Fruit fly (Drosophila melanogaster): ENCODE measurements around the gene CG32982.

CG32982 gene

DNA sequence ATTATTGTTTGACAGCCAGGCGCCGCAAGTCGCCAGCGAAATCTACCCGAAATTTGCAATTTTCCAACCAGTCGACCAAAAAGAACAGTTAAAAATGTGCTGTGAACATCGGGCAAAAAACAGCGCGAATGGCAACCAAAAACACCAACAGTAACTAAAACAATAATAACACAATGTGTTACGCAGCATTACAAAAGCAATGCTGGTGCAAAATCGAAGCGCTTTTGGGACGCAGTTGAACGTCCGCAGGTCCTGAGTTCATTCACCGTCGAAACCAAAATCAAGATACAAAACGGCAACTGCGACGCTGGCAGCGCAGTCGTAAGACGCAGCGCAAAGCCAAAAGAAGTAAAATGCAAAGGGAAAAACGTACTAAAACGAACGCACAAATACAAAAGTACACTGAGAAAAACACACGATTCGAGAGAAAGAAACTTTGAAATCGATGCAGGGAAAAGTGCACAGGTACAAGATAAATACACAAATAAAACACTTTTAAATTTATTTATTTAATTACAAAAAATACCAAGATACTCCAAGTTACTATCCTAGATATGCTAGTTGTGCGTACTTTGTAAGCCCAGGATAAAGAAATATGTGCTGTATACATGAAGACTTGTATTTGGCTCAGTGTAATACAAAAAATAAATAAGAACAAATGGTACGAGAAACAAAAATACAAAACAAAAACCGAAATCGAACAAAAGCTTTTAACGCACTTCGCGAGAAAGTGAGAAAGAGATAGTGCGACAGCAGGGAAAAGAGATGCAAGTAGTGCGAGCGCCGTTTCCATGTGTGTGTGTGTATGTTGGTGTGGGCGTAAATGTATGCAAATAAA is 85.5 kb downstream of the CG32982 start (continued):
- TF ChIP-seq CG12659 (GFP tag; optimal IDR thresholded peaks at IDR 0.05) = peak; percentile 53
- peak; percentile 37 for TF ChIP-seq scrt (GFP tag; optimal IDR thresholded peaks at IDR 0.05)
- TF ChIP-seq CG34376 (GFP tag; optimal IDR thresholded peaks at IDR 0.05) = no peak
- TF ChIP-seq Nf-YB (GFP tag; optimal IDR thresholded peaks at IDR 0.05) = peak; percentile 46
- TF ChIP-seq Sox102F (GFP tag; optimal IDR thresholded peaks at IDR 0.05) = peak; percentile 78
- TF ChIP-seq ranshi (GFP tag; IDR thresholded peaks at IDR 0.05) = no peak
- no peak for TF ChIP-seq Elba2 (GFP tag; optimal IDR thresholded peaks at IDR 0.05)
- TF ChIP-seq Stat92E (GFP tag; optimal IDR thresholded peaks at IDR 0.05) = no peak
- TF ChIP-seq NFAT (GFP tag; IDR thresholded peaks at IDR 0.05) = no peak
- TF ChIP-seq Hr78 (GFP tag; optimal IDR thresholded peaks at IDR 0.05) = peak in 1 of 2 experiments; percentile 25
- TF ChIP-seq CG14710 (tag; optimal IDR thresholded peaks at IDR 0.05) = peak; percentile 53
- TF ChIP-seq CG7271 (tag; optimal IDR thresholded peaks at IDR 0.05) = no peak
- TF ChIP-seq Xrp1 (GFP tag; IDR thresholded peaks at IDR 0.05) = peak; percentile 68
- no peak for TF ChIP-seq Doc3 (GFP tag; IDR thresholded peaks at IDR 0.05; ENCODE audit: partially characterized antibody)
- TF ChIP-seq Oaz (GFP tag; IDR thresholded peaks at IDR 0.05) = peak; percentile 45; the same call in 1 of the 2 replicates
- peak; percentile 69 for TF ChIP-seq az2 (GFP tag; optimal IDR thresholded peaks at IDR 0.05)
- peak; percentile 43 for TF ChIP-seq D19A (tag; optimal IDR thresholded peaks at IDR 0.05)
- no peak for TF ChIP-seq danr (GFP tag; IDR thresholded peaks at IDR 0.05)
- no peak for TF ChIP-seq CG6654 (GFP tag; optimal IDR thresholded peaks at IDR 0.05)
- no peak for TF ChIP-seq CG33557 (GFP tag; optimal IDR thresholded peaks at IDR 0.05)
- TF ChIP-seq CG8359 (GFP tag; optimal IDR thresholded peaks at IDR 0.05; ENCODE audit: borderline replicate concordance) = no peak
- TF ChIP-seq CG16813 (GFP tag; IDR thresholded peaks at IDR 0.05; ENCODE audit: partially characterized antibody) = no peak
- TF ChIP-seq usp (GFP tag; optimal IDR thresholded peaks at IDR 0.05) = no peak
- TF ChIP-seq h (optimal IDR thresholded peaks at IDR 0.05) = no peak
- TF ChIP-seq Bteb2 (GFP tag; optimal IDR thresholded peaks at IDR 0.05) = peak; percentile 42
- TF ChIP-seq CG12769 (tag; optimal IDR thresholded peaks at IDR 0.05) = no peak
- peak; percentile 38 for TF ChIP-seq CG6683 (GFP tag; optimal IDR thresholded peaks at IDR 0.05)
- TF ChIP-seq odd (GFP tag; optimal IDR thresholded peaks at IDR 0.05) = peak; percentile 65
- no peak for TF ChIP-seq ac (GFP tag; optimal IDR thresholded peaks at IDR 0.05)
- TF ChIP-seq da (GFP tag; optimal IDR thresholded peaks at IDR 0.05) = no peak
- peak; percentile 67 for TF ChIP-seq phol (tag; optimal IDR thresholded peaks at IDR 0.05)
- TF ChIP-seq shn (GFP tag; optimal IDR thresholded peaks at IDR 0.05) = no peak
- TF ChIP-seq Hmx (GFP tag; optimal IDR thresholded peaks at IDR 0.05) = no peak
- TF ChIP-seq B-H2 (GFP tag; optimal IDR thresholded peaks at IDR 0.05) = no peak
- TF ChIP-seq cas (GFP tag; IDR thresholded peaks at IDR 0.05) = no peak
- TF ChIP-seq Jarid2 (GFP tag; optimal IDR thresholded peaks at IDR 0.05) = peak; percentile 12
- TF ChIP-seq Tbp (GFP tag; optimal IDR thresholded peaks at IDR 0.05) = no peak
- TF ChIP-seq Ravus (GFP tag; IDR thresholded peaks at IDR 0.05) = no peak
- TF ChIP-seq pfk (GFP tag; optimal IDR thresholded peaks at IDR 0.05) = no peak
- TF ChIP-seq dmrt11E (tag; optimal IDR thresholded peaks at IDR 0.05) = peak; percentile 3
- peak; percentile 16 for TF ChIP-seq psq (GFP tag; optimal IDR thresholded peaks at IDR 0.05)
- TF ChIP-seq CG30431 (GFP tag; optimal IDR thresholded peaks at IDR 0.05) = peak; percentile 43
- TF ChIP-seq CG12219 (GFP tag; optimal IDR thresholded peaks at IDR 0.05) = peak; percentile 49
- TF ChIP-seq dpn (GFP tag; optimal IDR thresholded peaks at IDR 0.05) = peak in 1 of 2 experiments; percentile 39
- no peak for TF ChIP-seq fd102C (GFP tag; optimal IDR thresholded peaks at IDR 0.05)
- peak; percentile 92 for TF ChIP-seq Ets65A (GFP tag)
- TF ChIP-seq MBD-R2 (GFP tag; IDR thresholded peaks at IDR 0.05) = no peak
- TF ChIP-seq ro (GFP tag; IDR thresholded peaks at IDR 0.05) = no peak
- TF ChIP-seq Abd-B (GFP tag; optimal IDR thresholded peaks at IDR 0.05) = peak; percentile 45

Measured in whole organism, embryonic.